Worm (Caenorhabditis elegans): Measurements from ENCODE around the gene morc-1.

ce11 chrIII:5179166-5179565 is 27.5 kb downstream of the morc-1 start:
- TF ChIP-seq zag-1 (tag; optimal IDR thresholded peaks at IDR 0.05) (no peak), nhr-77 (tag; optimal IDR thresholded peaks at IDR 0.05) (no peak)
